Worm (Caenorhabditis elegans) whole organism, mixed stage, embryonic: ENCODE data around the gene nhr-71.

Source experiments
- ces-1 ChIP-seq: fragments of 150-350 bp; optimal IDR thresholded peaks from 2 replicates; lab custom pipeline; 2014; ENCODE audit warnings: missing biosample characterization, missing genetic modification reagents, missing genetic modification characterization
- elt-3 ChIP-seq: fragments of 150-350 bp; optimal IDR thresholded peaks from 2 replicates; lab custom pipeline; 2014; ENCODE audit warnings: missing biosample characterization, missing genetic modification characterization
- lin-13 ChIP-seq: fragments of 150-350 bp; optimal IDR thresholded peaks from 2 replicates; lab custom pipeline; 2014; ENCODE audit warnings: missing biosample characterization, missing genetic modification characterization
- lin-32 ChIP-seq: fragments of 200-800 bp; sonication (Bioruptor generic); optimal IDR thresholded peaks from 2 replicates; lab custom pipeline; 2018; ENCODE audit warnings: mild to moderate bottlenecking, missing genetic modification characterization, missing compliant biosample characterization
- lsy-2 ChIP-seq: fragments of 150-350 bp; optimal IDR thresholded peaks from 2 replicates; lab custom pipeline; 2014; ENCODE audit warnings: missing biosample characterization, missing genetic modification characterization
- mep-1 ChIP-seq: fragments of 150-350 bp; optimal IDR thresholded peaks from 2 replicates; lab custom pipeline; 2017; ENCODE audit warnings: missing biosample characterization, missing genetic modification reagents, missing genetic modification characterization, inconsistent platforms
- mls-2 ChIP-seq: sonication (generic microtip); optimal IDR thresholded peaks from 2 replicates; lab custom pipeline; 2016; ENCODE audit warnings: mild to moderate bottlenecking, missing genetic modification characterization, moderate library complexity, missing compliant biosample characterization
- nhr-237 ChIP-seq: fragments of 150-350 bp; optimal IDR thresholded peaks from 2 replicates; lab custom pipeline; 2014; ENCODE audit warnings: missing biosample characterization, missing genetic modification characterization
- nhr-28 ChIP-seq: fragments of 150-350 bp; optimal IDR thresholded peaks from 2 replicates; lab custom pipeline; 2014; ENCODE audit warnings: missing biosample characterization, missing genetic modification characterization
- nhr-76 ChIP-seq: sonication (generic microtip); optimal IDR thresholded peaks from 2 replicates; lab custom pipeline; 2017; ENCODE audit warnings: missing biosample characterization, missing genetic modification characterization
- pha-4 ChIP-seq: fragments of 150-350 bp; optimal IDR thresholded peaks from 2 replicates; lab custom pipeline; 2018; ENCODE audit warnings: missing biosample characterization, missing genetic modification reagents, missing genetic modification characterization
- unc-120 ChIP-seq: sonication (generic microtip); optimal IDR thresholded peaks from 2 replicates; lab custom pipeline; 2017; ENCODE audit warnings: missing genetic modification characterization, missing compliant biosample characterization; ENCODE audit not compliant: poor library complexity, severe bottlenecking
- unc-39 ChIP-seq: fragments of 150-350 bp; optimal IDR thresholded peaks from 2 replicates; lab custom pipeline; 2014; ENCODE audit warnings: missing biosample characterization, missing genetic modification characterization
- ztf-11 ChIP-seq: fragments of 150-350 bp; optimal IDR thresholded peaks from 2 replicates; lab custom pipeline; 2014; ENCODE audit warnings: missing biosample characterization, missing genetic modification characterization

- TF ChIP-seq unc-39 (no peak), pha-4 (tag; lab: Kevin White, UChicago) (no peak), unc-120 (tag; lab: Kevin White, UChicago) (no peak), lin-32 (GFP tag; lab: Kevin White, UChicago) (no peak), nhr-76 (tag; lab: Kevin White, UChicago) (no peak), nhr-28 (tag; lab: Kevin White, UChicago) (no peak), mep-1 (tag; lab: Kevin White, UChicago) (no peak), lin-13 (tag; lab: Kevin White, UChicago) (no peak), ces-1 (GFP tag; lab: Kevin White, UChicago) (no peak), ztf-11 (tag; lab: Kevin White, UChicago) (no peak), lsy-2 (no peak), mls-2 (tag; lab: Kevin White, UChicago) (no peak), elt-3 (tag; lab: Kevin White, UChicago) (no peak), nhr-237 (no peak)
Observed at ce11 chrX:13717053-13717671, 30.0 kb upstream of the nhr-71 start, which contains the start of gene shc-3.
